Fruit fly (Drosophila melanogaster): Measurements from ENCODE around the gene CG15399.
A peak's percentile ranks its signal among the peaks of the same experiment; 100 is the strongest.

The CG15399 gene

dm6 chr2L:2769476-2770185 is 1.9 kb downstream of the CG15399 start, which contains the start of the genes colt and HINT1 (continued):
- TF ChIP-seq CG11247 (GFP tag; IDR thresholded peaks at IDR 0.05) (no peak), Dref (GFP tag; IDR thresholded peaks at IDR 0.05) (peak; percentile 39), gro (GFP tag; optimal IDR thresholded peaks at IDR 0.05) (no peak), CG11723 (GFP tag; optimal IDR thresholded peaks at IDR 0.05) (no peak), Atf6 (GFP tag; IDR thresholded peaks at IDR 0.05) (no peak), dati (GFP tag; IDR thresholded peaks at IDR 0.05) (no peak), Deaf1 (tag; optimal IDR thresholded peaks at IDR 0.05) (peak; percentile 60), nom (GFP tag; optimal IDR thresholded peaks at IDR 0.05) (peak; percentile 99), so (GFP tag; IDR thresholded peaks at IDR 0.05) (no peak), NFAT (GFP tag; IDR thresholded peaks at IDR 0.05) (peak; percentile 51; the same call in 1 of the 2 replicates), Vsx1 (GFP tag; optimal IDR thresholded peaks at IDR 0.05) (peak; percentile 59), ATbp (GFP tag; optimal IDR thresholded peaks at IDR 0.05) (no peak), ase (GFP tag; IDR thresholded peaks at IDR 0.05) (no peak), bigmax (GFP tag; optimal IDR thresholded peaks at IDR 0.05) (no peak), fu2 (GFP tag; optimal IDR thresholded peaks at IDR 0.05) (no peak), CG12104 (GFP tag; optimal IDR thresholded peaks at IDR 0.05) (no peak), CG3163 (GFP tag; optimal IDR thresholded peaks at IDR 0.05) (no peak), Taf1 (GFP tag; IDR thresholded peaks at IDR 0.05) (no peak), CG11093 (GFP tag; IDR thresholded peaks at IDR 0.05) (no peak), Bdp1 (GFP tag; optimal IDR thresholded peaks at IDR 0.05) (no peak), TFAM (GFP tag; optimal IDR thresholded peaks at IDR 0.05) (no peak), Rx (GFP tag; IDR thresholded peaks at IDR 0.05) (no peak), gfzf (GFP tag; optimal IDR thresholded peaks at IDR 0.05) (peak; percentile 91), Opbp (GFP tag; IDR thresholded peaks at IDR 0.05; ENCODE audit: partially characterized antibody) (peak; percentile 47; the same call in 1 of the 3 replicates), lbe (GFP tag; optimal IDR thresholded peaks at IDR 0.05) (peak; percentile 35), CG10565 (GFP tag; optimal IDR thresholded peaks at IDR 0.05) (no peak), Sin3A (optimal IDR thresholded peaks at IDR 0.05) (peak; percentile 78), croc (GFP tag; conservative IDR thresholded peaks at IDR 0.05) (no peak), slou (GFP tag; optimal IDR thresholded peaks at IDR 0.05) (no peak), CG2129 (GFP tag; IDR thresholded peaks at IDR 0.05; ENCODE audit: partially characterized antibody) (no peak), pum (GFP tag; optimal IDR thresholded peaks at IDR 0.05) (no peak), Camta (GFP tag; optimal IDR thresholded peaks at IDR 0.05) (no peak), sim (GFP tag; IDR thresholded peaks at IDR 0.05) (no peak), CG13624 (GFP tag; optimal IDR thresholded peaks at IDR 0.05) (no peak), B-H1 (GFP tag; IDR thresholded peaks at IDR 0.05) (no peak), CG12659 (GFP tag; optimal IDR thresholded peaks at IDR 0.05) (peak; percentile 66), MESR4 (GFP tag; optimal IDR thresholded peaks at IDR 0.05) (peak; percentile 96), Max (GFP tag; optimal IDR thresholded peaks at IDR 0.05) (peak; percentile 8), CG6654 (GFP tag; optimal IDR thresholded peaks at IDR 0.05) (no peak), ftz-f1 (GFP tag; optimal IDR thresholded peaks at IDR 0.05) (no peak), Side (GFP tag; optimal IDR thresholded peaks at IDR 0.05) (no peak), CG7928 (GFP tag; optimal IDR thresholded peaks at IDR 0.05) (no peak), CG2875 (GFP tag; optimal IDR thresholded peaks at IDR 0.05) (no peak), CG7357 (GFP tag; IDR thresholded peaks at IDR 0.05) (no peak), CG33213 (GFP tag; optimal IDR thresholded peaks at IDR 0.05) (peak; percentile 53), CG9727 (GFP tag; optimal IDR thresholded peaks at IDR 0.05) (no peak), Dip2 (GFP tag; IDR thresholded peaks at IDR 0.05) (no peak), MTF-1 (GFP tag; optimal IDR thresholded peaks at IDR 0.05; ENCODE audit: borderline replicate concordance) (no peak), CG4854 (GFP tag; optimal IDR thresholded peaks at IDR 0.05) (no peak), Pdp1 (GFP tag; optimal IDR thresholded peaks at IDR 0.05) (peak in 1 of 2 experiments; percentile 95), YL-1 (GFP tag; optimal IDR thresholded peaks at IDR 0.05) (peak; percentile 94)

All from whole organism, embryonic.